Worm (Caenorhabditis elegans) whole organism, midembryonic: ENCODE measurements around the gene F08D12.3.

Source experiments
- T22C8.4 ChIP-seq: fragments of 200-800 bp; sonication (Bioruptor generic); IDR thresholded peaks from 2 replicates; pipeline ENCODE4 v1.3.6; 2022; ENCODE audit warnings: missing genetic modification characterization, missing compliant biosample characterization
- cog-1 ChIP-seq: sonication (generic microtip); optimal IDR thresholded peaks from 2 replicates; lab custom pipeline; 2016; ENCODE audit warnings: missing genetic modification characterization, missing compliant biosample characterization
- flt-1 ChIP-seq: fragments of 200-800 bp; sonication (Bioruptor generic); IDR thresholded peaks from 2 replicates; pipeline ENCODE4 v1.3.6; 2022; ENCODE audit warnings: missing genetic modification characterization, missing compliant biosample characterization
- klf-2 ChIP-seq: fragments of 200-800 bp; sonication (Bioruptor generic); conservative IDR thresholded peaks from 2 replicates; pipeline ENCODE4 v1.3.6; 2022; ENCODE audit warnings: missing genetic modification reagents, missing genetic modification characterization, missing compliant biosample characterization
- med-1 ChIP-seq: sonication (generic microtip); optimal IDR thresholded peaks from 2 replicates; lab custom pipeline; 2017; ENCODE audit warnings: missing genetic modification characterization, mild to moderate bottlenecking, missing compliant biosample characterization, antibody characterized with exemption, missing genetic modification reagents; ENCODE audit not compliant: insufficient read depth
- ref-1 ChIP-seq: fragments of 200-800 bp; sonication (Bioruptor generic); conservative IDR thresholded peaks from 2 replicates; pipeline ENCODE4 v1.3.6; 2022; ENCODE audit warnings: missing genetic modification reagents, missing genetic modification characterization, missing compliant biosample characterization
- tab-1 ChIP-seq: fragments of 200-800 bp; sonication (Bioruptor generic); IDR thresholded peaks from 2 replicates; pipeline ENCODE4 v1.3.6; 2022; ENCODE audit warnings: missing genetic modification characterization, missing compliant biosample characterization
- ztf-23 ChIP-seq: fragments of 200-800 bp; sonication (Bioruptor generic); IDR thresholded peaks from 2 replicates; pipeline ENCODE4 v1.3.6; 2022; ENCODE audit warnings: missing genetic modification reagents, missing genetic modification characterization, missing compliant biosample characterization
- ztf-29 ChIP-seq: fragments of 200-800 bp; sonication (Bioruptor generic); IDR thresholded peaks from 2 replicates; pipeline ENCODE4 v1.3.6; 2022; ENCODE audit warnings: missing genetic modification reagents, missing genetic modification characterization, missing compliant biosample characterization

The F08D12.3 gene

ce11 chrII:2801764-2802163, 22.4 kb downstream of the F08D12.3 start:
- TF ChIP-seq T22C8.4 (GFP tag; lab: Robert Waterston, UW) = no peak
- TF ChIP-seq ztf-29 (GFP tag; lab: Robert Waterston, UW) = no peak
- TF ChIP-seq klf-2 = no peak
- TF ChIP-seq flt-1 = no peak
- TF ChIP-seq ztf-23 (GFP tag; lab: Robert Waterston, UW) = no peak
- no peak for TF ChIP-seq tab-1 (GFP tag; lab: Robert Waterston, UW)
- no peak for TF ChIP-seq med-1
- TF ChIP-seq cog-1 (tag; lab: Kevin White, UChicago) = no peak
- TF ChIP-seq ref-1 (GFP tag; lab: Robert Waterston, UW) = no peak

DNA sequence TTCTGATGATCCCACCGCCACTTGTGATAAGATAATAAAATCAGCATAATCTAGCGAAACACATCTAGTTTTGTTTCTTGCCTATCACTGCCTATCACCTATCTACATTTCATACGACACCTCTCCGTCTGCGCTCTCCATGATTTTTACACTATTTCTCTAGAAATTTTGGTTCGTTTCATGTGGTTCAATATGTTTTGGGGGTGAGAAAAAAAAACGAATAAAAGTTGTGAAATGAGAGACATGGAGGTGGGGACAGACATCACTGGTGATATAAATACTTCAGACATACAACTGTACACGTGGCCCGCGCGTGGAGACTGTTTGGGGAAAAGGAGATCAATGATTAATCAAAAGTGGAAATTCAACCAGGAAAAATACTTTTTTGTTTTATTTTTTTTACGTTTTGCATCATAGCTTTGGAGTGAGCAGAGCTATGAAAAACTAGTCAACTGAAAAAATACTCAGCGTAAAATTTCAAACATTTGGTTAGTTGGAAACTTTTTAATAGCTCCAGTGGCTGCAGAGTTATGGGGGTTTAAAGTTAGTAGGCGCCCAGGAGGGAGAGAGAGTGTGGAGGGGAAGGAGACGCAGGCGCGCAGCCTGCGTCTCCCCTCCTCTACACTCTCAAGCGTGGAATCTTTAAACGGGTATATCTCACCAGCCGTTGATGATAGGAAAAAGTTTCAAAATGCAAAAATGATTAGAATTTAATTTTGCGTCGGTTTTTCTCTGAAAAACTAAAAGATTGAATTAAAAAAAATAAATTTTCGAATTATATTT, 23.6 kb downstream of the F08D12.3 start:
- TF ChIP-seq ztf-29 (GFP tag; lab: Robert Waterston, UW) (no peak), cog-1 (tag; lab: Kevin White, UChicago) (no peak), flt-1 (no peak), T22C8.4 (GFP tag; lab: Robert Waterston, UW) (no peak), ztf-23 (GFP tag; lab: Robert Waterston, UW) (no peak), ref-1 (GFP tag; lab: Robert Waterston, UW) (no peak), med-1 (no peak), klf-2 (no peak), tab-1 (GFP tag; lab: Robert Waterston, UW) (no peak)

ce11 chrII:2804245-2804644, 24.9 kb downstream of the F08D12.3 start:
- TF ChIP-seq ref-1 (GFP tag; lab: Robert Waterston, UW) = no peak
- no peak for TF ChIP-seq ztf-23 (GFP tag; lab: Robert Waterston, UW)
- no peak for TF ChIP-seq med-1

DNA sequence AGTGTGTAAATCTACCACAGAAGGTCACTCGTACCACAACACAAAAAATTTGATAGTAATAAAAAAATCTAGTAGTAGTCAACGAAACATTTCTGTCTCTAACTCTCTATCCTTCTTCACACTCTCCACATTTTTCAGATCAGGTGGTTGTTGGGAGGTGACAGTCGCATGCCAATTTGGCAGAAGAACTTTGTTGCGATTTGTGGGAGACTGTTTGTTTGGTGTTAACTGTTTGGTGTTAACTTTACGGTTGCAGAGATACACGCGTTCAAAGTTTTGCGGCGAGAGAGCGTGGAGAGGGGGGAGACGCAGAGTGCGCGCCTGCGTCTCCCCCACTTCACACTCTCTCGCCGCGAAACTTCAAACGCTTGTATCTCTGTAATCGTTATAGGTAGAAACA, 25.6 kb downstream of the F08D12.3 start:
- no peak for TF ChIP-seq tab-1 (GFP tag; lab: Robert Waterston, UW)
- no peak for TF ChIP-seq klf-2
- no peak for TF ChIP-seq cog-1 (tag; lab: Kevin White, UChicago)
- TF ChIP-seq ztf-29 (GFP tag; lab: Robert Waterston, UW) = no peak
- TF ChIP-seq T22C8.4 (GFP tag; lab: Robert Waterston, UW) = no peak
- no peak for TF ChIP-seq ztf-23 (GFP tag; lab: Robert Waterston, UW)
- TF ChIP-seq flt-1 = no peak
- no peak for TF ChIP-seq ref-1 (GFP tag; lab: Robert Waterston, UW)
- no peak for TF ChIP-seq med-1

DNA sequence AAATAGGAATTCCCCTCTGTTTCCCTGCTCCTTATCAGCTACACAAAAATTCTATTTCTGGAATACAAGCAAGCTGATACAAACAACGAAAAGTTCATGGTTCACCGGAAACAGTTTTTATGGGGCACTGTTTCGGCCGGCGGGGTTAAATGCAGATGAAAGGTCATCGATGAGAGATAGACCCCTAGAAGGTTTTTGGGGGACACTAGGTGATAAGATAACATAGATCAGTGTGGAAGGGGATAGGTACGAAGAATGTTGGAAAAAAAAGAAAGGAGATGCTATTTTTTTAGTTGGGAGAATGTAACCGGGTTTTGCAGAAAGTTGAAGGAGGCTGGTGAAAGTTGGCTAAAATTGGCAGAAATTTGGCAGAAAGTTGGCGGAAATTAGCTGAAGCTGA, 26.2 kb downstream of the F08D12.3 start:
- no peak for TF ChIP-seq tab-1 (GFP tag; lab: Robert Waterston, UW)
- TF ChIP-seq T22C8.4 (GFP tag; lab: Robert Waterston, UW) = no peak
- no peak for TF ChIP-seq ztf-23 (GFP tag; lab: Robert Waterston, UW)
- TF ChIP-seq cog-1 (tag; lab: Kevin White, UChicago) = no peak
- no peak for TF ChIP-seq klf-2
- TF ChIP-seq ztf-29 (GFP tag; lab: Robert Waterston, UW) = no peak
- no peak for TF ChIP-seq ref-1 (GFP tag; lab: Robert Waterston, UW)
- no peak for TF ChIP-seq flt-1
- TF ChIP-seq med-1 = no peak

DNA sequence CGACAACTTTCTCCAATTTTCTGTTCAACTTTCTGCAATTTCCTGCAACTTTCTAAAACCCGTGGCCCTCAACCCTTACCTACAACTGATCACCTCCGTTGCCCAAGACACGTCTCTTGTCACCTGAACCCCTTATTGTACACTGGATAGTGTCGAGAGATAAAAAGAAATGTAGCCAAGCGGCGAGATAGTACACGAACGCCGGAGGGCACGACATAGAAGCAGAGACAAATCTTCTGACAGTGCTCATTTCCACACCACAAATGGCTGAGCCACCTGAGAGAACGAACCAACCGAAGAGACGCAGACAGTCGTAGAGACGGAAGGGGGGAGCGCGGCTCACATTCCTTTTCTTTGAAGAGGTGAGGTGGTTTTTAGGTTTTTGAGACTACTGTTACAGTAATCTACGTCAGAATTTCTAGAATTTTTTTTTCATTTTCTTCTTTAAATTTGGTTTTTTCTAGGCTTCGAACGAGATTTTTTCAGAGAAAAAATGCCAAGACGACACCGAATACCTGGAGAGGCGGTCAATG, 28.4 kb downstream of the F08D12.3 start, which contains the start of gene K12H6.12:
Gene K12H6.12 (plus strand): TSS at position 483 of the 533 bp plus-strand sequence.
- TF ChIP-seq ztf-29 (GFP tag; lab: Robert Waterston, UW) (no peak), flt-1 (no peak), cog-1 (tag; lab: Kevin White, UChicago) (no peak)

ce11 chrII:2815017-2815416, 35.7 kb downstream of the F08D12.3 start:
- no peak for TF ChIP-seq klf-2
- TF ChIP-seq cog-1 (tag; lab: Kevin White, UChicago) = no peak
- TF ChIP-seq ref-1 (GFP tag; lab: Robert Waterston, UW) = no peak
- TF ChIP-seq ztf-29 (GFP tag; lab: Robert Waterston, UW) = no peak

DNA sequence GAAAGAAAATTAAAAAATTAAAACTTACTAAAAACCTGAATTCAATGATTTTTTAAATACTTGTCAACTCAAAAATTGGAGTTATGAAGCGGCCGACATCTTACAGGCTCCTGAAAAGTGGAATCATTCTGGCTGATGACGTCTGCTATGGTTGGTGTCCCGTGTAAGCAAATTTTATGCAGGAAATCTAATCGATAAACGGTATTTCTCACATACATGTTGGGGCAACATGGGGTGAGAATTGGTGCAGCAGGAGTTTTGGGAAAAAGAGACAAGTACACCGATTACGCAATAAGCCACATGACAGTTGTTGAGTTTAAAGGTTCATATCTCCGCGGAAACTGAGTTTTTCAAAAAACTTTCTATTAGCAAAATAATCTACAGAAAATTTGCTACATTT, 36.1 kb downstream of the F08D12.3 start, which contains the start of gene K12H6.2:
Gene K12H6.2 (minus strand): TSS at position 101 of the 400 bp plus-strand sequence.
- TF ChIP-seq klf-2 = no peak
- no peak for TF ChIP-seq cog-1 (tag; lab: Kevin White, UChicago)
- no peak for TF ChIP-seq ztf-23 (GFP tag; lab: Robert Waterston, UW)
- TF ChIP-seq ref-1 (GFP tag; lab: Robert Waterston, UW) = no peak
- TF ChIP-seq med-1 = no peak
- no peak for TF ChIP-seq T22C8.4 (GFP tag; lab: Robert Waterston, UW)
- no peak for TF ChIP-seq ztf-29 (GFP tag; lab: Robert Waterston, UW)
- TF ChIP-seq flt-1 = no peak
- TF ChIP-seq tab-1 (GFP tag; lab: Robert Waterston, UW) = no peak

DNA sequence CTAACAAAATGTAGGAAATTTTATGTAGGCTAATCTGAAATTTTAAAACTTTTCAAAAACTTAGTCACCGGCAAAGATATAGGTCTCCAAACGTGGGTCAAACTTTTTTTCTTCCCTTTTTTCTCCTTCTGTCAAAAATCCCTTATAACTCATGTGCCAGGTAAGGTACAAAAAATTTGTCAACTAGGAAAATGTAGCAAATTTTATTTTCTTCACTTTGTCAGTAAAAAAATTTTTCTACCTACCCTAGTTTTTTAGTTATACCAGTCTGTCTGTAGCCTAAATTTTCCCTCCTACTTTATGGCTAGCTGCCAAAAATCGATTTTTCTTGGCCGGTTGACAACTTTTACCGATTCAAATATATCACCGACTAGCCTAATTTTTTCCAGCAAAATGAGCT, 37.3 kb downstream of the F08D12.3 start, which contains the start of gene set-13:
Gene set-13 (plus strand): TSS at position 301 of the 400 bp plus-strand sequence.
- TF ChIP-seq med-1 (no peak), ref-1 (GFP tag; lab: Robert Waterston, UW) (no peak)

DNA sequence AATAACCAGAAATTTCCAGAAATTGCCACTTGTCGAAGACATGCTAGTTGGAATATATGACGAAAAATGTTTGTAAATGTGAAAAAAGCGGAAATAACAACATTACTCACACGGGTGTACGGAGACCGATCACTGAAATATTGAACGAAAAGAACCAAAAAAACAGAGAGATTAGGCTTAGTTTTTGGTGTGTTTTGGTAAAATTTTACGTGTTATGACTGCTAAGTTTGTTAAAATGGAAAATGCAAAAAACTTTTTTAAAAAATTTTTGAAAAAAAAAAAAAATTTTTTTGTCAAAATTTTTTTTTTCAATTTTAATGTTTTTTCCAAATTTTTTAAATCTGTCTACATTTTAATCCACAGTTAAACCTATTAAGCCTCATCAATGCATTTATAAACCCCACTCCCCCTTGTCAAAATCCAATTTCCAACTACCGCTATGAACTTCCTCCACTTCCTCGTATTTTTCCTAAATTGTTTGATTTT, 43.1 kb downstream of the F08D12.3 start, which contains the start of the genes fut-4 and K12H6.10:
Gene fut-4 (minus strand): TSS at position 101 of the 486 bp plus-strand sequence.
Gene K12H6.10 (plus strand): TSS at position 436 of the 486 bp plus-strand sequence.
- TF ChIP-seq ztf-23 (GFP tag; lab: Robert Waterston, UW) = no peak
